Worm (Caenorhabditis elegans) whole organism, midembryonic: ENCODE results near the gene C13C4.6.

Experiments
- cog-1 ChIP-seq: sonication (generic microtip); optimal IDR thresholded peaks from 2 replicates; lab custom pipeline; 2016; ENCODE audit warnings: missing genetic modification characterization, missing compliant biosample characterization
- flt-1 ChIP-seq: fragments of 200-800 bp; sonication (Bioruptor generic); IDR thresholded peaks from 2 replicates; pipeline ENCODE4 v1.3.6; 2022; ENCODE audit warnings: missing genetic modification characterization, missing compliant biosample characterization
- klf-2 ChIP-seq: fragments of 200-800 bp; sonication (Bioruptor generic); conservative IDR thresholded peaks from 2 replicates; pipeline ENCODE4 v1.3.6; 2022; ENCODE audit warnings: missing genetic modification reagents, missing genetic modification characterization, missing compliant biosample characterization
- ref-1 ChIP-seq: fragments of 200-800 bp; sonication (Bioruptor generic); conservative IDR thresholded peaks from 2 replicates; pipeline ENCODE4 v1.3.6; 2022; ENCODE audit warnings: missing genetic modification reagents, missing genetic modification characterization, missing compliant biosample characterization

ce11 chrV:12150607-12151006 is 29.2 kb downstream of the C13C4.6 start, which contains the start of gene che-11:
- TF ChIP-seq cog-1 (tag; lab: Kevin White, UChicago) (no peak), flt-1 (GFP tag; lab: Robert Waterston, UW) (no peak), ref-1 (GFP tag; lab: Robert Waterston, UW) (no peak), klf-2 (no peak)
